Fruit fly (Drosophila melanogaster): ENCODE results near the gene CG12003.
A peak's percentile ranks its signal among the peaks of the same experiment; 100 is the strongest.

Gene CG12003

dm6 chr3L:1548345-1548970 lies 16.7 kb upstream of the CG12003 start (continued):
- TF ChIP-seq zfh1 (GFP tag; IDR thresholded peaks at IDR 0.05) (no peak), CG34422 (GFP tag; IDR thresholded peaks at IDR 0.05) (no peak), gsb-n (tag; optimal IDR thresholded peaks at IDR 0.05) (no peak), CG34224 (GFP tag; IDR thresholded peaks at IDR 0.05; ENCODE audit: partially characterized antibody) (no peak), H15 (GFP tag; IDR thresholded peaks at IDR 0.05) (no peak), p53 (GFP tag; optimal IDR thresholded peaks at IDR 0.05) (no peak), Atf-2 (GFP tag; optimal IDR thresholded peaks at IDR 0.05) (peak; percentile 24), Myb (GFP tag; optimal IDR thresholded peaks at IDR 0.05) (peak; percentile 27), ci (GFP tag; IDR thresholded peaks at IDR 0.05) (no peak), CG3847 (GFP tag; IDR thresholded peaks at IDR 0.05) (peak; percentile 20; the same call in 1 of the 2 replicates), ara (GFP tag; IDR thresholded peaks at IDR 0.05) (no peak), Six4 (GFP tag; optimal IDR thresholded peaks at IDR 0.05) (no peak), zfh2 (GFP tag; optimal IDR thresholded peaks at IDR 0.05) (peak; percentile 69), Sox102F (GFP tag; optimal IDR thresholded peaks at IDR 0.05) (peak; percentile 56), CG3838 (GFP tag; optimal IDR thresholded peaks at IDR 0.05) (no peak), Hr78 (GFP tag; optimal IDR thresholded peaks at IDR 0.05) (no peak), CG9609 (GFP tag; optimal IDR thresholded peaks at IDR 0.05) (peak; percentile 15), CHES-1-like (GFP tag; optimal IDR thresholded peaks at IDR 0.05) (no peak), tio (GFP tag; optimal IDR thresholded peaks at IDR 0.05) (no peak), esg (GFP tag; conservative IDR thresholded peaks at IDR 0.05) (peak; percentile 30; the same call in 1 of the 2 replicates), Mad (GFP tag; optimal IDR thresholded peaks at IDR 0.05) (no peak), CG17328 (GFP tag; IDR thresholded peaks at IDR 0.05) (peak; percentile 55), chm (GFP tag; IDR thresholded peaks at IDR 0.05) (no peak), Rfx (GFP tag; IDR thresholded peaks at IDR 0.05) (peak; percentile 54; the same call in 1 of the 2 replicates), CG1647 (GFP tag; optimal IDR thresholded peaks at IDR 0.05) (peak; percentile 20), HHEX (GFP tag; optimal IDR thresholded peaks at IDR 0.05) (peak; percentile 59), insv (GFP tag; optimal IDR thresholded peaks at IDR 0.05) (no peak), CG7372 (GFP tag; IDR thresholded peaks at IDR 0.05) (0 out of 2 replicates have a peak, but pooled peaks have one; percentile 9), CG1832 (GFP tag; optimal IDR thresholded peaks at IDR 0.05) (no peak), Hsf (GFP tag; optimal IDR thresholded peaks at IDR 0.05) (peak; percentile 59), CG15514 (GFP tag; optimal IDR thresholded peaks at IDR 0.05) (peak; percentile 48), CG1602 (GFP tag; optimal IDR thresholded peaks at IDR 0.05) (peak; percentile 43), ewg (GFP tag; optimal IDR thresholded peaks at IDR 0.05) (no peak), CG4282 (GFP tag; optimal IDR thresholded peaks at IDR 0.05) (no peak), HLH3B (GFP tag; IDR thresholded peaks at IDR 0.05) (0 out of 2 replicates have a peak, but pooled peaks have one; percentile 37), CoRest (tag; optimal IDR thresholded peaks at IDR 0.05) (peak; percentile 70), CG15601 (tag; optimal IDR thresholded peaks at IDR 0.05) (no peak), psq (GFP tag; optimal IDR thresholded peaks at IDR 0.05) (no peak), Med (GFP tag) (peak; percentile 87), CG4707 (GFP tag; optimal IDR thresholded peaks at IDR 0.05) (no peak), ttk (GFP tag; IDR thresholded peaks at IDR 0.05) (0 out of 2 replicates have a peak, but pooled peaks have one; percentile 22), CG17359 (tag; optimal IDR thresholded peaks at IDR 0.05) (peak; percentile 60), B-H2 (GFP tag; optimal IDR thresholded peaks at IDR 0.05) (peak; percentile 6), repo (GFP tag; optimal IDR thresholded peaks at IDR 0.05) (no peak), Hand (GFP tag; optimal IDR thresholded peaks at IDR 0.05) (peak; percentile 67), CG2129 (GFP tag; IDR thresholded peaks at IDR 0.05; ENCODE audit: partially characterized antibody) (no peak)

All from whole organism, embryonic.